Worm (Caenorhabditis elegans): ENCODE measurements around the gene pud-1.1.
"Not testable (repeated sequence)": the region's sequence is repeated elsewhere in the genome, so short reads cannot be mapped to it uniquely, and the experiment has no call there.

Gene pud-1.1

ce11 chrV:2327124-2327523, 3.1 kb upstream of the pud-1.1 start:
- no peak for TF ChIP-seq dao-5 (tag; optimal IDR thresholded peaks at IDR 0.05)
- no peak for TF ChIP-seq him-1 (tag; optimal IDR thresholded peaks at IDR 0.05)
- no peak for TF ChIP-seq W03F9.2 (tag; optimal IDR thresholded peaks at IDR 0.05)

DNA sequence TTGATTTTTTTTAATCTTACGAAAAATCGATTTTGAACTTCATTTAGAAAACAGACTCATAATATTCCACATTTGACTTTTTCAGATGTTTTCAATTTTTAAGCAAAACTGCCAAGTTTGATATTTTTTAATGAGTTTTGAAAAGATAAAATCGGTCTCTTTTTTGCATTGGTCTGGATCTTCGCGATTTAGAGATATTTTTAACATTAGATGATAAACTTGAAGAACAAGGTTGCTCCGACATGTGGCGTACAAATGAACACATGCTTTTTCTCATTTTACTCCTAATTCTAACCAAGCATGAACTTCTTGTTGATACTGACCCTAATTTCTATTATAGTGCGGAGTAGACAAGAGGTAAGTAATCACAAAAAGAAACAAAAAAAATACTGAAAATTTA, 1.4 kb downstream of the pud-1.1 start, which contains the start of gene irld-32:
Gene irld-32, plus strand, starts transcription at position 301 of the 400 bp plus-strand sequence.
- TF ChIP-seq dao-5, him-1, W03F9.2 (tag; optimal IDR thresholded peaks at IDR 0.05): not testable (repeated sequence)

DNA sequence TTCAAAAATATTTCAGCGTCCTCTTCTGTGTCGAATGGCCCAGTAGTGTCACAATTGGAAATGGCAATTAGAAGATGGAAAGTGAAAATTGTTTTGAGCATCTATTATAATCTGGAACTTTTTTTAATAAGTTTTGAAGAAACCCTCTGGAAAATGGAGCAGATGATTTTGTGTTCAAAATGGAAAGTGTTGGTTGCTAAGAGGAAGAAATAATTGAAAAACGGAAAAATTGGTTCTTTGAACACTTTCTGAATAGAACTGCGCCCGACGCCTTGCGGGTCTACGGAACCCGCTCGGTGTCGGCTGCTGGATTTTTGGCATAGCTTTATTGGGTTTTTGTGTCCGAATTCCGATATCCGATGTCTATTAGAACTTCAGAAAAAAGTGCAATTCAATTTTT, 5.9 kb downstream of the pud-1.1 start, which contains the start of gene irld-28:
Gene irld-28, minus strand, starts transcription at position 101 of the 400 bp plus-strand sequence.
- TF ChIP-seq dao-5 (tag; optimal IDR thresholded peaks at IDR 0.05) (no peak), him-1 (tag; optimal IDR thresholded peaks at IDR 0.05) (no peak), W03F9.2 (tag; optimal IDR thresholded peaks at IDR 0.05) (no peak)

- no peak for TF ChIP-seq W03F9.2 (tag; optimal IDR thresholded peaks at IDR 0.05)
- no peak for TF ChIP-seq dao-5 (tag; optimal IDR thresholded peaks at IDR 0.05)
- TF ChIP-seq him-1 (tag; optimal IDR thresholded peaks at IDR 0.05) = no peak
These were observed 8.3 kb downstream of the pud-1.1 start, which contains the start of gene irld-29 for ce11 chrV:2338538-2338937. Gene irld-29 (minus strand): TSS chrV:2338638.

- TF ChIP-seq dao-5 (tag; optimal IDR thresholded peaks at IDR 0.05) = no peak
- TF ChIP-seq him-1 (tag; optimal IDR thresholded peaks at IDR 0.05) = no peak
These were observed 11.1 kb downstream of the pud-1.1 start, which contains the start of gene irld-30 for ce11 chrV:2341285-2341684. Gene irld-30 (minus strand): TSS chrV:2341385.

- TF ChIP-seq him-1 (tag; optimal IDR thresholded peaks at IDR 0.05) (no peak), W03F9.2 (tag; optimal IDR thresholded peaks at IDR 0.05) (no peak), dao-5 (tag; optimal IDR thresholded peaks at IDR 0.05) (no peak)
These were observed 11.9 kb downstream of the pud-1.1 start for ce11 chrV:2342083-2342482.

DNA sequence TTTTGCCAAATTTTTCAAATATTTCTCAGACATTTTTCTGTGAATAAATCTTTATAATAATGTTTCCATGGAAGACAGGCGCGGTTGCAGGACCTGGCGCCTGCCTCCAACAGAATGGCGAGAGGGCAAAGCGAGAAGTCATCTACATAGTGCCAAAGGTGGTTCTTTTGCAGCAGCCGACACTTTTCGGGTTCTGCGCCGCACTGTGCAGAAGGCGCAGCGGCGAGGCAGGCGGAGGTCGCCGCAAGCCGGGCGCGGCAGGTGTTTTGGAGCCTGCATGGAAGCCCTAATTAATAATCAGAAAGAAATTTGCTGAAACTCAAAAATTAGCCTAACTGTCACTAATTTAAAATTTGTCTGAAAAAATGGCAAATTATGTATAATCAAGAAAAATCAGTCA, 13.3 kb downstream of the pud-1.1 start:
- TF ChIP-seq W03F9.2 (tag; optimal IDR thresholded peaks at IDR 0.05) = no peak
- no peak for TF ChIP-seq dao-5 (tag; optimal IDR thresholded peaks at IDR 0.05)
- no peak for TF ChIP-seq him-1 (tag; optimal IDR thresholded peaks at IDR 0.05)

Measured in whole organism, L4/young adult.